Fruit fly (Drosophila melanogaster) whole organism, embryonic: Measurements from ENCODE around the gene Theg.

Experiments used
- Aef1 ChIP-seq: fragments of 200-800 bp; sonication (Bioruptor generic); IDR thresholded peaks from 3 replicates; pipeline ENCODE4 v1.3.6; 2022; ENCODE audit warnings: missing biosample characterization, missing genetic modification characterization
- Antp ChIP-seq: fragments of 200-800 bp; sonication (Bioruptor generic); optimal IDR thresholded peaks from 3 replicates; lab custom pipeline; 2016; ENCODE audit warnings: missing biosample characterization, missing genetic modification characterization
- Blimp-1 ChIP-seq: fragments of 200-800 bp; sonication (Bioruptor generic); optimal IDR thresholded peaks from 3 replicates; lab custom pipeline; 2018; ENCODE audit warnings: missing biosample characterization, missing genetic modification characterization, mild to moderate bottlenecking, moderate library complexity, missing genetic modification reagents
- CG11247 ChIP-seq: fragments of 200-800 bp; sonication (Bioruptor generic); IDR thresholded peaks from 2 replicates; pipeline ENCODE4 v1.3.6; 2022; ENCODE audit warnings: missing biosample characterization, missing genetic modification characterization
- CG12219 ChIP-seq: fragments of 200-800 bp; sonication (Bioruptor generic); optimal IDR thresholded peaks from 3 replicates; lab custom pipeline; 2018; ENCODE audit warnings: missing biosample characterization, mild to moderate bottlenecking, missing genetic modification characterization
- CG12236 ChIP-seq: fragments of 200-800 bp; sonication (Bioruptor generic); optimal IDR thresholded peaks from 2 replicates; lab custom pipeline; 2016; ENCODE audit warnings: missing biosample characterization, missing genetic modification characterization
- CG13775 ChIP-seq: fragments of 200-800 bp; sonication (Bioruptor generic); optimal IDR thresholded peaks from 3 replicates; lab custom pipeline; 2017; ENCODE audit warnings: missing biosample characterization, mild to moderate bottlenecking, missing genetic modification characterization
- CG14050 ChIP-seq: fragments of 200-800 bp; sonication (Bioruptor generic); IDR thresholded peaks from 3 replicates; pipeline ENCODE4 v1.3.6; 2022; ENCODE audit warnings: missing biosample characterization, missing genetic modification characterization
- CG14667 ChIP-seq: fragments of 200-800 bp; sonication (Bioruptor generic); IDR thresholded peaks from 2 replicates; pipeline ENCODE4 v1.3.6; 2022; ENCODE audit warnings: missing biosample characterization, missing genetic modification characterization
- CG15479 ChIP-seq: fragments of 200-800 bp; sonication (Bioruptor generic); optimal IDR thresholded peaks from 3 replicates; lab custom pipeline; 2019; ENCODE audit warnings: missing biosample characterization, mild to moderate bottlenecking, missing genetic modification characterization, moderate library complexity
- CG17802 ChIP-seq: fragments of 200-800 bp; sonication (Bioruptor generic); optimal IDR thresholded peaks from 2 replicates; lab custom pipeline; 2018; ENCODE audit warnings: missing biosample characterization, mild to moderate bottlenecking, missing genetic modification characterization, moderate library complexity
- CG17912 ChIP-seq: fragments of 200-800 bp; sonication (Bioruptor generic); optimal IDR thresholded peaks from 2 replicates; lab custom pipeline; 2018; ENCODE audit warnings: missing biosample characterization, mild to moderate bottlenecking, missing genetic modification characterization
- CG18011 ChIP-seq: fragments of 200-800 bp; sonication (Bioruptor generic); optimal IDR thresholded peaks from 2 replicates; lab custom pipeline; 2017; ENCODE audit warnings: missing biosample characterization, missing genetic modification characterization, mild to moderate bottlenecking, moderate library complexity, missing genotype
- CG18599 ChIP-seq: fragments of 200-800 bp; sonication (Bioruptor generic); optimal IDR thresholded peaks from 3 replicates; lab custom pipeline; 2017; ENCODE audit warnings: missing biosample characterization, missing genetic modification characterization, mild to moderate bottlenecking, moderate library complexity, missing genetic modification reagents
- CG2199 ChIP-seq: fragments of 200-800 bp; sonication (Bioruptor generic); IDR thresholded peaks from 3 replicates; pipeline ENCODE4 v1.3.6; 2022; ENCODE audit warnings: missing biosample characterization, missing genetic modification characterization
- CG3065 ChIP-seq: fragments of 200-800 bp; sonication (Bioruptor generic); optimal IDR thresholded peaks from 2 replicates; lab custom pipeline; 2016; ENCODE audit warnings: missing biosample characterization, missing genetic modification characterization
- CG32772 ChIP-seq: fragments of 200-800 bp; sonication (Bioruptor generic); IDR thresholded peaks from 2 replicates; pipeline ENCODE4 v1.3.6; 2022; ENCODE audit warnings: missing biosample characterization, missing genetic modification characterization
- CG4424 ChIP-seq: fragments of 200-800 bp; sonication (Bioruptor generic); optimal IDR thresholded peaks from 3 replicates; lab custom pipeline; 2016; ENCODE audit warnings: missing biosample characterization, missing genetic modification characterization
- CG4617 ChIP-seq: fragments of 200-800 bp; sonication (Bioruptor generic); optimal IDR thresholded peaks from 3 replicates; lab custom pipeline; 2016; ENCODE audit warnings: missing biosample characterization, missing genetic modification characterization, borderline replicate concordance
- CG4730 ChIP-seq: fragments of 200-800 bp; sonication (Bioruptor generic); IDR thresholded peaks from 2 replicates; pipeline ENCODE4 v1.3.6; 2022; ENCODE audit warnings: missing biosample characterization, missing genetic modification characterization
- CG4854 ChIP-seq: fragments of 200-800 bp; sonication (Bioruptor generic); optimal IDR thresholded peaks from 2 replicates; lab custom pipeline; 2016; ENCODE audit warnings: missing biosample characterization, missing genetic modification characterization, inconsistent platforms
- CG5245 ChIP-seq: fragments of 200-800 bp; sonication (Bioruptor generic); optimal IDR thresholded peaks from 3 replicates; lab custom pipeline; 2016; ENCODE audit warnings: missing biosample characterization, missing genetic modification characterization
- CG7271 ChIP-seq: fragments of 200-800 bp; sonication (Bioruptor generic); optimal IDR thresholded peaks from 2 replicates; lab custom pipeline; 2018; ENCODE audit warnings: missing biosample characterization, mild to moderate bottlenecking, missing genetic modification characterization, moderate library complexity
- CG7556 ChIP-seq: fragments of 200-800 bp; sonication (Bioruptor generic); optimal IDR thresholded peaks from 2 replicates; lab custom pipeline; 2017; ENCODE audit warnings: missing biosample characterization, mild to moderate bottlenecking, missing genetic modification characterization
- CG9817 ChIP-seq: fragments of 200-800 bp; sonication (Bioruptor generic); optimal IDR thresholded peaks from 2 replicates; lab custom pipeline; 2018; ENCODE audit warnings: missing biosample characterization, mild to moderate bottlenecking, missing genetic modification characterization, moderate library complexity
- Camta ChIP-seq: fragments of 200-800 bp; sonication (Bioruptor generic); optimal IDR thresholded peaks from 2 replicates; lab custom pipeline; 2016; ENCODE audit warnings: missing biosample characterization, missing genetic modification characterization
- D ChIP-seq, 2 experiments: fragments of 200-800 bp in 1 of 2; fragments of >200 bp in 1 of 2; sonication (Bioruptor generic) in 1 of 2; optimal IDR thresholded peaks; 2 replicates in 1 of 2; 3 replicates in 1 of 2; lab custom pipeline; 2017; ENCODE audit warnings: mild to moderate bottlenecking in 1 of 2, missing biosample characterization in 1 of 2, missing genetic modification characterization in 1 of 2, missing genetic modification reagents in 1 of 2
- Doc3 ChIP-seq: fragments of 200-800 bp; sonication (Bioruptor generic); IDR thresholded peaks from 3 replicates; pipeline ENCODE4 v1.3.6; 2022; ENCODE audit warnings: missing biosample characterization, missing genetic modification characterization; ENCODE audit not compliant: partially characterized antibody
- HmgZ ChIP-seq: fragments of 200-800 bp; sonication (Bioruptor generic); optimal IDR thresholded peaks from 2 replicates; lab custom pipeline; 2018; ENCODE audit warnings: missing biosample characterization, mild to moderate bottlenecking, missing genetic modification characterization
- Lpt ChIP-seq: fragments of >200 bp; optimal IDR thresholded peaks from 2 replicates; lab custom pipeline; 2018; ENCODE audit warnings: missing biosample characterization, missing genetic modification characterization
- Nf-YB ChIP-seq: fragments of 200-800 bp; sonication (Bioruptor generic); optimal IDR thresholded peaks from 3 replicates; lab custom pipeline; 2019; ENCODE audit warnings: missing biosample characterization, mild to moderate bottlenecking, missing genetic modification characterization, moderate library complexity
- Xrp1 ChIP-seq: fragments of 200-800 bp; sonication (Bioruptor generic); IDR thresholded peaks from 2 replicates; pipeline ENCODE4 v1.3.6; 2022; ENCODE audit warnings: missing biosample characterization, missing genetic modification characterization
- az2 ChIP-seq: fragments of 200-800 bp; sonication (Bioruptor generic); optimal IDR thresholded peaks from 3 replicates; lab custom pipeline; 2016; ENCODE audit warnings: missing biosample characterization, missing genetic modification characterization
- crol ChIP-seq: fragments of 200-800 bp; sonication (Bioruptor generic); IDR thresholded peaks from 2 replicates; pipeline ENCODE4 v1.3.6; 2022; ENCODE audit warnings: missing biosample characterization, missing genetic modification characterization
- ems ChIP-seq: fragments of 200-800 bp; sonication (Bioruptor generic); optimal IDR thresholded peaks from 3 replicates; lab custom pipeline; 2016; ENCODE audit warnings: missing biosample characterization, missing genetic modification characterization
- jumu ChIP-seq: fragments of 200-800 bp; sonication (Bioruptor generic); optimal IDR thresholded peaks from 3 replicates; lab custom pipeline; 2016; ENCODE audit warnings: missing biosample characterization, missing genetic modification characterization
- lola ChIP-seq, 3 experiments: fragments of >200 bp in 2 of 3; fragments of 200-800 bp in 1 of 3; sonication (Bioruptor generic) in 1 of 3; optimal IDR thresholded peaks; 2 replicates each; lab custom pipeline; 2017 to 2019; ENCODE audit warnings: missing biosample characterization in 3 of 3, missing genetic modification characterization in 3 of 3, mild to moderate bottlenecking in 1 of 3, moderate library complexity in 1 of 3
- nmo ChIP-seq: fragments of 200-800 bp; sonication (Bioruptor generic); optimal IDR thresholded peaks from 2 replicates; lab custom pipeline; 2018; ENCODE audit warnings: missing biosample characterization, mild to moderate bottlenecking, missing genetic modification characterization, moderate library complexity
- nom ChIP-seq: fragments of 200-800 bp; sonication (Bioruptor generic); optimal IDR thresholded peaks from 2 replicates; lab custom pipeline; 2017; ENCODE audit warnings: missing biosample characterization, missing genetic modification characterization, mild to moderate bottlenecking, moderate library complexity, missing genetic modification reagents
- org-1 ChIP-seq: fragments of 200-800 bp; sonication (Bioruptor generic); optimal IDR thresholded peaks from 2 replicates; lab custom pipeline; 2017; ENCODE audit warnings: missing biosample characterization, missing genetic modification characterization
- pb ChIP-seq: fragments of 200-800 bp; sonication (Bioruptor generic); optimal IDR thresholded peaks from 3 replicates; lab custom pipeline; 2016; ENCODE audit warnings: missing biosample characterization, missing genetic modification characterization
- sim ChIP-seq: fragments of 200-800 bp; sonication (Bioruptor generic); IDR thresholded peaks from 2 replicates; pipeline ENCODE4 v1.3.6; 2022; ENCODE audit warnings: missing biosample characterization, missing genetic modification characterization
- sqz ChIP-seq: fragments of 200-800 bp; sonication (Bioruptor generic); optimal IDR thresholded peaks from 3 replicates; lab custom pipeline; 2018; ENCODE audit warnings: missing biosample characterization, mild to moderate bottlenecking, missing genetic modification characterization
- sr ChIP-seq: fragments of 200-800 bp; sonication (Bioruptor generic); IDR thresholded peaks from 3 replicates; pipeline ENCODE4 v1.3.6; 2022; ENCODE audit warnings: missing biosample characterization, missing genetic modification characterization
- tap ChIP-seq: fragments of 200-800 bp; optimal IDR thresholded peaks from 3 replicates; lab custom pipeline; 2019; ENCODE audit warnings: missing biosample characterization, mild to moderate bottlenecking, missing genetic modification characterization, moderate library complexity
- tll ChIP-seq, 2 experiments: fragments of 200-800 bp in 1 of 2; fragments of >200 bp in 1 of 2; sonication (Bioruptor generic) in 1 of 2; optimal IDR thresholded peaks; 2 replicates each; lab custom pipeline; 2017 to 2019; ENCODE audit warnings: missing biosample characterization in 2 of 2, missing genetic modification characterization in 2 of 2, mild to moderate bottlenecking in 1 of 2, moderate library complexity in 1 of 2
- tup ChIP-seq: fragments of 200-800 bp; sonication (Bioruptor generic); optimal IDR thresholded peaks from 2 replicates; lab custom pipeline; 2016; ENCODE audit warnings: missing biosample characterization, mild to moderate bottlenecking, missing genetic modification characterization, moderate library complexity
- unpg ChIP-seq: fragments of 200-800 bp; sonication (Bioruptor generic); optimal IDR thresholded peaks from 3 replicates; lab custom pipeline; 2018; ENCODE audit warnings: missing biosample characterization, mild to moderate bottlenecking, missing genetic modification characterization, moderate library complexity
- vnd ChIP-seq: fragments of 200-800 bp; sonication (Bioruptor generic); IDR thresholded peaks from 3 replicates; pipeline ENCODE4 v1.3.6; 2022; ENCODE audit warnings: missing biosample characterization, missing genetic modification characterization; ENCODE audit not compliant: partially characterized antibody

Theg gene

dm6 chr3R:22041625-22042282 lies 27.3 kb downstream of the Theg start, which contains the start of gene how (continued):
- TF ChIP-seq CG3065 (GFP tag; lab: Kevin White, UChicago) (no peak), Nf-YB (no peak), vnd (no peak), CG12219 (GFP tag; lab: Kevin White, UChicago) (peak; percentile 17), ems (GFP tag; lab: Kevin White, UChicago) (no peak), CG12236 (no peak), tap (tag; lab: Kevin White, UChicago) (no peak), CG4854 (GFP tag; lab: Kevin White, UChicago) (no peak), lola (GFP tag; optimal IDR thresholded peaks at IDR 0.05; lab: Kevin White, UChicago) (no peak), Doc3 (GFP tag; lab: Robert Waterston, UW) (no peak), sr (GFP tag; lab: Robert Waterston, UW) (no peak), CG5245 (GFP tag; lab: Kevin White, UChicago) (no peak), sqz (GFP tag; lab: Kevin White, UChicago) (peak; percentile 43), CG14667 (no peak), HmgZ (tag; lab: Kevin White, UChicago) (peak; percentile 78), CG4424 (GFP tag; lab: Kevin White, UChicago) (peak; percentile 28), CG4617 (no peak), CG32772 (GFP tag; lab: Robert Waterston, UW) (no peak), tll (GFP tag; optimal IDR thresholded peaks at IDR 0.05; lab: Kevin White, UChicago) (peak in 1 of 2 experiments; percentile 95), Xrp1 (GFP tag; lab: Robert Waterston, UW) (no peak), CG2199 (no peak), crol (GFP tag; lab: Robert Waterston, UW) (no peak), CG18599 (GFP tag; lab: Kevin White, UChicago) (peak; percentile 31), Blimp-1 (peak; percentile 17), unpg (no peak), jumu (GFP tag; lab: Kevin White, UChicago) (no peak), nom (GFP tag; lab: Kevin White, UChicago) (peak; percentile 36), CG7556 (GFP tag; lab: Kevin White, UChicago) (peak; percentile 2), nmo (peak; percentile 21), Lpt (GFP tag; lab: Kevin White, UChicago) (no peak), CG7271 (tag; lab: Kevin White, UChicago) (no peak), CG17802 (no peak), CG11247 (GFP tag; lab: Robert Waterston, UW) (no peak), CG9817 (tag; lab: Kevin White, UChicago) (no peak), CG14050 (GFP tag; lab: Robert Waterston, UW) (no peak), CG17912 (GFP tag; lab: Kevin White, UChicago) (no peak), sim (no peak), az2 (peak; percentile 12), CG18011 (GFP tag; lab: Kevin White, UChicago) (no peak), Antp (GFP tag; lab: Kevin White, UChicago) (peak; percentile 23), Aef1 (GFP tag; lab: Robert Waterston, UW) (no peak; the same call in 2 of the 3 replicates), tup (peak; percentile 2), org-1 (GFP tag; lab: Kevin White, UChicago) (no peak), CG15479 (GFP tag; lab: Kevin White, UChicago) (peak; percentile 74), CG4730 (no peak), D (optimal IDR thresholded peaks at IDR 0.05; lab: Kevin White, UChicago) (no peak), D (GFP tag; optimal IDR thresholded peaks at IDR 0.05; lab: Kevin White, UChicago) (no peak), pb (GFP tag; lab: Kevin White, UChicago) (peak; percentile 66), CG13775 (GFP tag; lab: Kevin White, UChicago) (peak; percentile 11), Camta (GFP tag; lab: Kevin White, UChicago) (peak; percentile 41)
